Fruit fly (Drosophila melanogaster) whole organism, embryonic: ENCODE results near the gene CG13126.
A peak's percentile ranks its signal among the peaks of the same experiment; 100 is the strongest.

Experiments used
- Abd-B ChIP-seq: fragments of 200-800 bp; sonication (Bioruptor generic); optimal IDR thresholded peaks from 2 replicates; lab custom pipeline; 2018; ENCODE audit warnings: missing biosample characterization, mild to moderate bottlenecking, missing genetic modification characterization, moderate library complexity
- Adf1 ChIP-seq: fragments of 200-800 bp; sonication (Bioruptor generic); IDR thresholded peaks from 2 replicates; pipeline ENCODE4 v1.3.6; 2022; ENCODE audit warnings: missing biosample characterization, missing genetic modification characterization
- Asciz ChIP-seq: fragments of 200-800 bp; sonication (Bioruptor generic); optimal IDR thresholded peaks from 2 replicates; lab custom pipeline; 2017; ENCODE audit warnings: missing biosample characterization, mild to moderate bottlenecking, missing genetic modification characterization, missing genetic modification reagents
- BEAF-32 ChIP-seq: fragments of 200-800 bp; sonication (Bioruptor generic); optimal IDR thresholded peaks from 3 replicates; lab custom pipeline; 2017; ENCODE audit warnings: missing biosample characterization, missing genetic modification characterization, mild to moderate bottlenecking, moderate library complexity, missing genetic modification reagents
- Blimp-1 ChIP-seq: fragments of 200-800 bp; sonication (Bioruptor generic); optimal IDR thresholded peaks from 3 replicates; lab custom pipeline; 2018; ENCODE audit warnings: missing biosample characterization, missing genetic modification characterization, mild to moderate bottlenecking, moderate library complexity, missing genetic modification reagents
- CG10565 ChIP-seq: fragments of 200-800 bp; sonication (Bioruptor generic); optimal IDR thresholded peaks from 3 replicates; lab custom pipeline; 2016; ENCODE audit warnings: missing biosample characterization, mild to moderate bottlenecking, missing genetic modification characterization
- CG10654 ChIP-seq: fragments of 200-800 bp; sonication (Bioruptor generic); optimal IDR thresholded peaks from 2 replicates; lab custom pipeline; 2016; ENCODE audit warnings: missing biosample characterization, missing genetic modification characterization
- CG11695 ChIP-seq: fragments of 200-800 bp; sonication (Bioruptor generic); IDR thresholded peaks from 3 replicates; pipeline ENCODE4 v1.3.6; 2022; ENCODE audit warnings: missing biosample characterization, missing genetic modification characterization
- CG11723 ChIP-seq: fragments of 200-800 bp; sonication (Bioruptor generic); optimal IDR thresholded peaks from 2 replicates; lab custom pipeline; 2017; ENCODE audit warnings: missing biosample characterization, mild to moderate bottlenecking, missing genetic modification characterization
- CG13624 ChIP-seq: fragments of 200-800 bp; sonication (Bioruptor generic); optimal IDR thresholded peaks from 2 replicates; lab custom pipeline; 2016; ENCODE audit warnings: missing biosample characterization, missing genetic modification characterization
- CG16815 ChIP-seq: fragments of 200-800 bp; sonication (Bioruptor generic); optimal IDR thresholded peaks from 3 replicates; lab custom pipeline; 2017; ENCODE audit warnings: missing biosample characterization, mild to moderate bottlenecking, missing genetic modification characterization
- CG17359 ChIP-seq: fragments of 200-800 bp; sonication (Bioruptor generic); optimal IDR thresholded peaks from 3 replicates; lab custom pipeline; 2018; ENCODE audit warnings: missing biosample characterization, mild to moderate bottlenecking, missing genetic modification characterization, moderate library complexity
- CG18619 ChIP-seq: fragments of 200-800 bp; sonication (Bioruptor generic); optimal IDR thresholded peaks from 3 replicates; lab custom pipeline; 2017; ENCODE audit warnings: missing biosample characterization, mild to moderate bottlenecking, missing genetic modification characterization
- CG2120 ChIP-seq: fragments of 200-800 bp; sonication (Bioruptor generic); optimal IDR thresholded peaks from 3 replicates; lab custom pipeline; 2016; ENCODE audit warnings: missing biosample characterization, missing genetic modification characterization
- CG2875 ChIP-seq: fragments of 200-800 bp; sonication (Bioruptor generic); optimal IDR thresholded peaks from 2 replicates; lab custom pipeline; 2017; ENCODE audit warnings: missing biosample characterization, mild to moderate bottlenecking, missing genetic modification characterization, missing genetic modification reagents
- CG3281 ChIP-seq: fragments of 200-800 bp; sonication (Bioruptor generic); optimal IDR thresholded peaks from 3 replicates; lab custom pipeline; 2017; ENCODE audit warnings: missing biosample characterization, mild to moderate bottlenecking, missing genetic modification characterization
- CG4360 ChIP-seq: fragments of 200-800 bp; sonication (Bioruptor generic); IDR thresholded peaks from 2 replicates; pipeline ENCODE4 v1.3.6; 2022; ENCODE audit warnings: missing biosample characterization, missing genetic modification characterization
- CG4617 ChIP-seq: fragments of 200-800 bp; sonication (Bioruptor generic); optimal IDR thresholded peaks from 3 replicates; lab custom pipeline; 2016; ENCODE audit warnings: missing biosample characterization, missing genetic modification characterization, borderline replicate concordance
- CG4820 ChIP-seq: fragments of 200-800 bp; sonication (Bioruptor generic); optimal IDR thresholded peaks from 3 replicates; lab custom pipeline; 2016; ENCODE audit warnings: missing biosample characterization, missing genetic modification characterization
- CG9876 ChIP-seq: fragments of 200-800 bp; sonication (Bioruptor generic); optimal IDR thresholded peaks from 2 replicates; lab custom pipeline; 2016; ENCODE audit warnings: missing biosample characterization, missing genetic modification characterization
- CoRest ChIP-seq: fragments of 200-800 bp; sonication (Bioruptor generic); optimal IDR thresholded peaks from 3 replicates; lab custom pipeline; 2018; ENCODE audit warnings: missing biosample characterization, mild to moderate bottlenecking, missing genetic modification characterization, moderate library complexity
- Doc3 ChIP-seq: fragments of 200-800 bp; sonication (Bioruptor generic); IDR thresholded peaks from 3 replicates; pipeline ENCODE4 v1.3.6; 2022; ENCODE audit warnings: missing biosample characterization, missing genetic modification characterization; ENCODE audit not compliant: partially characterized antibody
- E2f2 ChIP-seq: fragments of 200-800 bp; sonication (Bioruptor generic); IDR thresholded peaks from 2 replicates; pipeline ENCODE4 v1.3.6; 2022; ENCODE audit warnings: missing biosample characterization, missing genetic modification characterization
- Eip74EF ChIP-seq, 2 experiments: fragments of 200-800 bp in 1 of 2; fragments of >200 bp in 1 of 2; sonication (Bioruptor generic) in 1 of 2; optimal IDR thresholded peaks; 2 replicates each; lab custom pipeline; 2017 to 2019; ENCODE audit warnings: missing biosample characterization in 2 of 2, missing genetic modification characterization in 2 of 2, mild to moderate bottlenecking in 1 of 2, moderate library complexity in 1 of 2
- Gug ChIP-seq: fragments of 200-800 bp; sonication (Bioruptor generic); IDR thresholded peaks from 4 replicates; pipeline ENCODE4 v1.3.6; 2022; ENCODE audit warnings: missing biosample characterization, missing genetic modification characterization
- Hmr ChIP-seq: fragments of 200-800 bp; sonication (Bioruptor generic); optimal IDR thresholded peaks from 3 replicates; lab custom pipeline; 2017; ENCODE audit warnings: mild to moderate bottlenecking, missing biosample characterization, missing genetic modification reagents, missing genetic modification characterization
- Nf-YB ChIP-seq: fragments of 200-800 bp; sonication (Bioruptor generic); optimal IDR thresholded peaks from 3 replicates; lab custom pipeline; 2019; ENCODE audit warnings: missing biosample characterization, mild to moderate bottlenecking, missing genetic modification characterization, moderate library complexity
- Optix ChIP-seq: fragments of 200-800 bp; sonication (Bioruptor generic); IDR thresholded peaks from 3 replicates; pipeline ENCODE4 v1.3.6; 2022; ENCODE audit warnings: missing biosample characterization, missing genetic modification characterization
- Poxn ChIP-seq: fragments of 200-800 bp; sonication (Bioruptor generic); IDR thresholded peaks from 2 replicates; pipeline ENCODE4 v1.3.6; 2022; ENCODE audit warnings: missing biosample characterization, missing genetic modification characterization
- Six4 ChIP-seq: fragments of 200-800 bp; sonication (Bioruptor generic); optimal IDR thresholded peaks from 2 replicates; lab custom pipeline; 2016; ENCODE audit warnings: missing biosample characterization, missing genetic modification characterization
- Sox100B ChIP-seq: fragments of 200-800 bp; sonication (Bioruptor generic); optimal IDR thresholded peaks from 3 replicates; lab custom pipeline; 2018; ENCODE audit warnings: missing biosample characterization, mild to moderate bottlenecking, missing genetic modification characterization
- Spps ChIP-seq: fragments of 200-800 bp; sonication (Bioruptor generic); optimal IDR thresholded peaks from 2 replicates; lab custom pipeline; 2018; ENCODE audit warnings: missing biosample characterization, mild to moderate bottlenecking, missing genetic modification characterization
- Usf ChIP-seq: fragments of 200-800 bp; sonication (Bioruptor generic); optimal IDR thresholded peaks from 2 replicates; lab custom pipeline; 2017; ENCODE audit warnings: missing genotype, missing biosample characterization, missing genetic modification characterization
- btn ChIP-seq: fragments of 200-800 bp; sonication (Bioruptor generic); optimal IDR thresholded peaks from 2 replicates; lab custom pipeline; 2016; ENCODE audit warnings: missing biosample characterization, missing genetic modification characterization
- cg ChIP-seq: fragments of 200-800 bp; sonication (Bioruptor generic); optimal IDR thresholded peaks from 3 replicates; lab custom pipeline; 2019; ENCODE audit warnings: missing biosample characterization, mild to moderate bottlenecking, missing genetic modification characterization, moderate library complexity
- chn ChIP-seq: fragments of 200-800 bp; sonication (Bioruptor generic); optimal IDR thresholded peaks from 2 replicates; lab custom pipeline; 2016; ENCODE audit warnings: missing biosample characterization, missing genetic modification characterization
- crp ChIP-seq, 2 experiments: fragments of 200-800 bp; sonication (Bioruptor generic); optimal IDR thresholded peaks; 2 replicates in 1 of 2; 3 replicates in 1 of 2; lab custom pipeline; 2017; ENCODE audit warnings: missing biosample characterization in 2 of 2, missing genetic modification characterization in 2 of 2, mild to moderate bottlenecking in 1 of 2, moderate library complexity in 1 of 2
- da ChIP-seq: fragments of 200-800 bp; sonication (Bioruptor generic); optimal IDR thresholded peaks from 2 replicates; lab custom pipeline; 2016; ENCODE audit warnings: missing biosample characterization, missing genetic modification characterization
- fd64A ChIP-seq: fragments of 200-800 bp; sonication (Bioruptor generic); optimal IDR thresholded peaks from 3 replicates; lab custom pipeline; 2018; ENCODE audit warnings: missing biosample characterization, mild to moderate bottlenecking, missing genetic modification characterization
- fd96Cb ChIP-seq: fragments of 200-800 bp; sonication (Bioruptor generic); optimal IDR thresholded peaks from 2 replicates; lab custom pipeline; 2018; ENCODE audit warnings: missing biosample characterization, mild to moderate bottlenecking, missing genetic modification characterization, moderate library complexity
- scrt ChIP-seq: fragments of 200-800 bp; sonication (Bioruptor generic); optimal IDR thresholded peaks from 2 replicates; lab custom pipeline; 2018; ENCODE audit warnings: missing biosample characterization, mild to moderate bottlenecking, missing genetic modification characterization, moderate library complexity
- sens ChIP-seq: fragments of 200-800 bp; sonication (Bioruptor generic); peaks from one replicate; lab custom pipeline; 2016; ENCODE audit warnings: missing biosample characterization, missing genetic modification characterization
- tna ChIP-seq: fragments of 200-800 bp; sonication (Bioruptor generic); IDR thresholded peaks from 2 replicates; pipeline ENCODE4 v1.3.6; 2022; ENCODE audit warnings: missing biosample characterization, missing genetic modification characterization; ENCODE audit not compliant: partially characterized antibody
- trh ChIP-seq: fragments of 200-800 bp; sonication (Bioruptor generic); optimal IDR thresholded peaks from 2 replicates; lab custom pipeline; 2016; ENCODE audit warnings: missing biosample characterization, missing genetic modification characterization
- unc-4 ChIP-seq: fragments of 200-800 bp; sonication (Bioruptor generic); IDR thresholded peaks from 2 replicates; pipeline ENCODE4 v1.3.6; 2022; ENCODE audit warnings: missing biosample characterization, missing genetic modification characterization; ENCODE audit not compliant: partially characterized antibody
- vnd ChIP-seq: fragments of 200-800 bp; sonication (Bioruptor generic); IDR thresholded peaks from 3 replicates; pipeline ENCODE4 v1.3.6; 2022; ENCODE audit warnings: missing biosample characterization, missing genetic modification characterization; ENCODE audit not compliant: partially characterized antibody
- wor ChIP-seq: fragments of 200-800 bp; sonication (Bioruptor generic); IDR thresholded peaks from 2 replicates; pipeline ENCODE4 v1.3.6; 2022; ENCODE audit warnings: missing biosample characterization, missing genetic modification characterization

The CG13126 gene

DNA sequence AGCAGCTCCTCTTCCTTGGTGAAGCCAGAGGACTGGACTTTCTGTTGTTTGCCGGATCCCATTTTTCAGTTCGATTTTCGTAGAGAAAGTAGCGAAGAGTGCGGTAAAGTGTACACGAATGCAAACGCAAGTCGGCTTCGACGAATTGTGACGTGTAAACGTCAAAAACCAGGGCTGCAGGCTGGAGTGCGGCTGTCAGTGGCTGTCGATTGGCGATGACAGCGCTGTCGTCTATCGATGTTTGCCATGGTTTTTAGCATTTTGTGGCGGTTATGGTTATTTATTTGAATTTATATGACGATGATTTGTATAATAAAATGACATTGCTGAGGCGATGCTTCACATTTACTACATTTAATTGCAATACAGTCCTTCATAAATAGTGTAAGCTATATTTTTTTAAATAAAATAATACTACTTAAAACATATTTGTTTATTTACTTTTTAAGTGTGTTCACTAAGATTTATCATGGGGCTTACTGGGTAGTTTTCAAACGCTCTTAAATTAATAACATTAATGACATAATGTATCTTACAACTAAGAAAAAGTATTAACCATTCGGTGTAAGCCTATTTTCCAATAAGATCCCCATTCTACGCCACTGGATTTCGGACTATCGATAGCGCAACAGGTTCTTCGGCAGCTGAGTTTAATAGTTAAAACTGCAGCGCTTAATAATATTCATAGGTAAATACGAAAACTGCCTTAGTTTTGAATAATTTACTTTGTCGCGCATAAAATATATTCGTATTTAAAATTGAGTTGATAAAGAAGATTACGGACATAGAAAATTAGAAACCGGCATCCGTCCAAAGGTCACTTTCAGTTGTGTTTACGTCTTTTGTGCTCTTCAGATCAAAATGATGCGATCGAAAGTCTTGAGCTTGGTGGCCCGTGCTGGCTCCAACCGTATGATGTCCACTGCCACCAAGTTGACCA is 35.7 kb downstream of the CG13126 start, which contains the start of the genes CG5885 and CG4598 (continued):
- TF ChIP-seq da (GFP tag; lab: Kevin White, UChicago) (no peak), Hmr (peak; percentile 75), Blimp-1 (GFP tag; lab: Kevin White, UChicago) (peak; percentile 46), CG4360 (no peak), fd64A (GFP tag; lab: Kevin White, UChicago) (no peak), Spps (tag; lab: Kevin White, UChicago) (no peak), crp (GFP tag; optimal IDR thresholded peaks at IDR 0.05; lab: Kevin White, UChicago) (peak in 1 of 2 experiments; percentile 55), Eip74EF (GFP tag; optimal IDR thresholded peaks at IDR 0.05; lab: Kevin White, UChicago) (peak in 1 of 2 experiments; percentile 22), CG16815 (GFP tag; lab: Kevin White, UChicago) (peak; percentile 40), Six4 (GFP tag; lab: Kevin White, UChicago) (no peak), Doc3 (GFP tag; lab: Robert Waterston, UW) (peak; percentile 59; the same call in 2 of the 3 replicates), btn (GFP tag; lab: Kevin White, UChicago) (no peak), CG10654 (GFP tag; lab: Kevin White, UChicago) (peak; percentile 39), trh (peak; percentile 61), wor (GFP tag; lab: Robert Waterston, UW) (0 out of 2 replicates have a peak, but pooled peaks have one; percentile 19), CG17359 (tag; lab: Kevin White, UChicago) (peak; percentile 49), vnd (GFP tag; lab: Robert Waterston, UW) (peak; percentile 72), Usf (no peak), CG11695 (peak; percentile 66; the same call in 2 of the 3 replicates), CoRest (tag; lab: Kevin White, UChicago) (peak; percentile 79), CG4820 (GFP tag; lab: Kevin White, UChicago) (peak; percentile 84), fd96Cb (tag; lab: Kevin White, UChicago) (peak; percentile 48), Sox100B (GFP tag; lab: Kevin White, UChicago) (peak; percentile 65), unc-4 (GFP tag; lab: Robert Waterston, UW) (peak; percentile 80), CG18619 (peak; percentile 69), CG10565 (GFP tag; lab: Kevin White, UChicago) (no peak), Poxn (GFP tag; lab: Robert Waterston, UW) (no peak), tna (GFP tag; lab: Robert Waterston, UW) (peak; percentile 48), Adf1 (GFP tag; lab: Robert Waterston, UW) (peak; percentile 50), Asciz (peak; percentile 31), CG2120 (GFP tag; lab: Kevin White, UChicago) (peak; percentile 76), Optix (peak; percentile 19; the same call in 1 of the 3 replicates), Abd-B (peak; percentile 44), CG13624 (GFP tag; lab: Kevin White, UChicago) (peak; percentile 32), BEAF-32 (peak; percentile 82), chn (peak; percentile 54), CG4617 (GFP tag; lab: Kevin White, UChicago) (peak; percentile 48), sens (GFP tag; lab: Kevin White, UChicago) (peak; percentile 89), Gug (peak; percentile 56; the same call in 2 of the 4 replicates), CG11723 (GFP tag; lab: Kevin White, UChicago) (peak; percentile 21), scrt (GFP tag; lab: Kevin White, UChicago) (peak; percentile 78), cg (GFP tag; lab: Kevin White, UChicago) (no peak), Nf-YB (peak; percentile 42), CG2875 (no peak), CG9876 (GFP tag; lab: Kevin White, UChicago) (no peak), E2f2 (peak; percentile 95), CG3281 (GFP tag; lab: Kevin White, UChicago) (peak; percentile 34)
